Fruit fly (Drosophila melanogaster): ENCODE measurements around the gene CG4619.
A peak's percentile ranks its signal among the peaks of the same experiment; 100 is the strongest.

Gene CG4619

dm6 chr2L:9890576-9890975 lies 48.1 kb upstream of the CG4619 start, which contains the start of the genes CG34183 and CG4537 (continued):
- TF ChIP-seq Dp (GFP tag; optimal IDR thresholded peaks at IDR 0.05) = peak; percentile 61
- TF ChIP-seq Dek (tag; optimal IDR thresholded peaks at IDR 0.05) = no peak
- TF ChIP-seq CG3838 (GFP tag; optimal IDR thresholded peaks at IDR 0.05) = no peak
- TF ChIP-seq D19A (tag; optimal IDR thresholded peaks at IDR 0.05) = no peak
- no peak for TF ChIP-seq dmrt11E (tag; optimal IDR thresholded peaks at IDR 0.05)
- no peak for TF ChIP-seq exex (tag; optimal IDR thresholded peaks at IDR 0.05)
- TF ChIP-seq CG4404 (GFP tag; IDR thresholded peaks at IDR 0.05) = no peak
- no peak for TF ChIP-seq CG33213 (GFP tag; optimal IDR thresholded peaks at IDR 0.05)
- no peak for TF ChIP-seq Xbp1 (GFP tag; optimal IDR thresholded peaks at IDR 0.05)
- TF ChIP-seq CG17328 (GFP tag; IDR thresholded peaks at IDR 0.05) = 0 out of 2 replicates have a peak, but pooled peaks have one; percentile 18
- TF ChIP-seq gcm (GFP tag; optimal IDR thresholded peaks at IDR 0.05) = no peak
- peak; percentile 82 for TF ChIP-seq CG2116 (GFP tag; optimal IDR thresholded peaks at IDR 0.05)
- TF ChIP-seq Awh (GFP tag; IDR thresholded peaks at IDR 0.05) = no peak
- no peak for TF ChIP-seq Spps (tag; optimal IDR thresholded peaks at IDR 0.05)
- no peak for TF ChIP-seq sens-2 (GFP tag; IDR thresholded peaks at IDR 0.05)
- TF ChIP-seq Oaz (GFP tag; IDR thresholded peaks at IDR 0.05) = no peak
- TF ChIP-seq CG6791 (GFP tag; IDR thresholded peaks at IDR 0.05; ENCODE audit: partially characterized antibody) = peak; percentile 93
- TF ChIP-seq CG8290 (GFP tag; optimal IDR thresholded peaks at IDR 0.05) = no peak
- peak in 1 of 2 experiments; percentile 34 for TF ChIP-seq CG8290 (tag; optimal IDR thresholded peaks at IDR 0.05)
- TF ChIP-seq shn (GFP tag; optimal IDR thresholded peaks at IDR 0.05) = no peak
- no peak for TF ChIP-seq Jarid2 (GFP tag; optimal IDR thresholded peaks at IDR 0.05)
- no peak for TF ChIP-seq CG11504 (tag; optimal IDR thresholded peaks at IDR 0.05)
- TF ChIP-seq ranshi (GFP tag; IDR thresholded peaks at IDR 0.05) = no peak
- TF ChIP-seq CG15601 (tag; optimal IDR thresholded peaks at IDR 0.05) = no peak
- no peak for TF ChIP-seq CG17359 (tag; optimal IDR thresholded peaks at IDR 0.05)
- peak; percentile 48 for TF ChIP-seq Sin3A (optimal IDR thresholded peaks at IDR 0.05)
- no peak for TF ChIP-seq B-H1 (GFP tag; IDR thresholded peaks at IDR 0.05)
- no peak for TF ChIP-seq CG8359 (GFP tag; optimal IDR thresholded peaks at IDR 0.05; ENCODE audit: borderline replicate concordance)
- TF ChIP-seq CG33557 (GFP tag; optimal IDR thresholded peaks at IDR 0.05) = no peak
- TF ChIP-seq Ravus (GFP tag; IDR thresholded peaks at IDR 0.05) = no peak
- TF ChIP-seq sim (GFP tag; IDR thresholded peaks at IDR 0.05) = no peak
- TF ChIP-seq Xrp1 (GFP tag; IDR thresholded peaks at IDR 0.05) = no peak
- TF ChIP-seq CG4820 (GFP tag; optimal IDR thresholded peaks at IDR 0.05) = no peak
- TF ChIP-seq ab (GFP tag; optimal IDR thresholded peaks at IDR 0.05) = no peak
- peak; percentile 90 for TF ChIP-seq HLH4C (GFP tag; IDR thresholded peaks at IDR 0.05; ENCODE audit: partially characterized antibody)
- no peak for TF ChIP-seq sima (GFP tag; optimal IDR thresholded peaks at IDR 0.05)
- no peak for TF ChIP-seq odd (GFP tag; optimal IDR thresholded peaks at IDR 0.05)
- TF ChIP-seq CG6272 (GFP tag; IDR thresholded peaks at IDR 0.05) = no peak
- no peak for TF ChIP-seq CG9817 (tag; optimal IDR thresholded peaks at IDR 0.05)
- no peak for TF ChIP-seq CG17802 (tag; optimal IDR thresholded peaks at IDR 0.05)
- peak; percentile 86 for TF ChIP-seq CG14860 (GFP tag; IDR thresholded peaks at IDR 0.05; ENCODE audit: partially characterized antibody)
- TF ChIP-seq sug (tag; optimal IDR thresholded peaks at IDR 0.05) = no peak
- TF ChIP-seq cato (GFP tag; optimal IDR thresholded peaks at IDR 0.05; ENCODE audit: borderline replicate concordance) = no peak
- no peak for TF ChIP-seq CG9215 (GFP tag; IDR thresholded peaks at IDR 0.05)
- TF ChIP-seq CG4707 (GFP tag; optimal IDR thresholded peaks at IDR 0.05) = no peak
- no peak for TF ChIP-seq Ada2b (GFP tag; IDR thresholded peaks at IDR 0.05)
- no peak for TF ChIP-seq CG14050 (GFP tag; IDR thresholded peaks at IDR 0.05)
- TF ChIP-seq sisA (GFP tag; IDR thresholded peaks at IDR 0.05) = no peak
- no peak for TF ChIP-seq mam (GFP tag; optimal IDR thresholded peaks at IDR 0.05)
- TF ChIP-seq CG4617 (GFP tag; optimal IDR thresholded peaks at IDR 0.05; ENCODE audit: borderline replicate concordance) = peak; percentile 36
- peak; percentile 43 for TF ChIP-seq HmgZ (tag; optimal IDR thresholded peaks at IDR 0.05)
- no peak for TF ChIP-seq en (GFP tag; optimal IDR thresholded peaks at IDR 0.05)
